Fruit fly (Drosophila melanogaster): Measurements from ENCODE around the gene CG4440.

The CG4440 gene

DNA sequence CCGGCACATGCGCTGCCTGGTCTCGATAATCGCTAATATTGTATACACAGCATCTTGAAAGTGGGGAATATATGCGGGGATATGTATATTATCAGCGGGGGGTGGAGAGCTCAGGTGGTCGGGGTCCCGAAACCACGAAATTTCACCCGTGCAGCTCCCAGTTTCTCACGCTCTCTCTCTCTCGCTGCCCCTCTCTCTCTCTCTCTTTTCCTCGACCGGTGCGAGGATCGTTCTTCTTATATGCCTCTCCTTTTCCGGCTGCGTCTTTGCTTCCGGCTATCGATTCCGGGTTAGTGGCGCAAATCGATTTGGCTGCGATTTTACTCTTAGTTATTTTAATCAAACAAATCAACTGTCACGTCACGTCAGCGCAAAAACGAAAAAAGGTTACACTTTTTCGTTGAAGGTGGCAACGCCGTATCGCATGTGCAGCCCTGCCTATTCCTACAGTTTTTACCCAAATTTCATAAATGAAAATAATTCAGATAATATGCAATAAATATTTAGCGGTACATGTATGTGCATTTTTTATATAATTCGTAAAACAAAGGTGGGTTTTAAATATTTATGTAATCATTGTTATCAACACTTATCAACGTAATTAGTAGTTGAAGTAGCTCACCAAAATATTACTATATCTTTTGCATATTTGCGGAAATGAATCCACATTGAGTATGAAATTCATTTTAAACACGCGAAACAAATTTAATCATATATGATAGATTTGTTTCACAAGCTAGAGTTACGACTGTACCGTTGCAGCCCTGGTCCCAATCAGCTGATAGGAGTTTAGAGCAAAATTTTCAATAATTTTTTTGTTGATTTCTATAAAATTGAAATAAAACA, 30.0 kb upstream of the CG4440 start, which contains the start of the genes heix and CG17328 (continued):
- peak; percentile 77 for TF ChIP-seq CG4424 (GFP tag; optimal IDR thresholded peaks at IDR 0.05)
- peak; percentile 72 for TF ChIP-seq CG3281 (GFP tag; optimal IDR thresholded peaks at IDR 0.05)
- TF ChIP-seq nau (GFP tag; optimal IDR thresholded peaks at IDR 0.05) = no peak
- TF ChIP-seq amos (GFP tag; IDR thresholded peaks at IDR 0.05; ENCODE audit: partially characterized antibody) = no peak
- peak; percentile 54 for TF ChIP-seq CG12299 (tag; optimal IDR thresholded peaks at IDR 0.05)
- no peak for TF ChIP-seq dati (GFP tag; IDR thresholded peaks at IDR 0.05)
- TF ChIP-seq en (GFP tag; optimal IDR thresholded peaks at IDR 0.05) = no peak
- peak; percentile 52 for TF ChIP-seq Rx (GFP tag; IDR thresholded peaks at IDR 0.05)
- TF ChIP-seq CG12942 (GFP tag; optimal IDR thresholded peaks at IDR 0.05) = peak; percentile 57
- peak; percentile 92 for TF ChIP-seq CG9437 (GFP tag; optimal IDR thresholded peaks at IDR 0.05)
- peak; percentile 30 for TF ChIP-seq NK7.1 (GFP tag; optimal IDR thresholded peaks at IDR 0.05)
- TF ChIP-seq trh (GFP tag; optimal IDR thresholded peaks at IDR 0.05) = peak; percentile 25
- TF ChIP-seq Oaz (GFP tag; IDR thresholded peaks at IDR 0.05) = peak; percentile 17; the same call in 1 of the 2 replicates
- peak; percentile 39 for TF ChIP-seq nerfin-1 (tag; optimal IDR thresholded peaks at IDR 0.05)
- no peak for TF ChIP-seq toy (GFP tag; IDR thresholded peaks at IDR 0.05)
- peak; percentile 42 for TF ChIP-seq CG17568 (GFP tag; optimal IDR thresholded peaks at IDR 0.05)
- peak; percentile 72 for TF ChIP-seq CG7556 (GFP tag; optimal IDR thresholded peaks at IDR 0.05)
- TF ChIP-seq Sry-δ (GFP tag; optimal IDR thresholded peaks at IDR 0.05) = peak; percentile 39
- no peak for TF ChIP-seq CG3163 (GFP tag; optimal IDR thresholded peaks at IDR 0.05)
- peak; percentile 61 for TF ChIP-seq CG3995 (GFP tag; optimal IDR thresholded peaks at IDR 0.05)
- no peak for TF ChIP-seq grn (GFP tag; optimal IDR thresholded peaks at IDR 0.05)
- no peak for TF ChIP-seq CG4707 (GFP tag; optimal IDR thresholded peaks at IDR 0.05)
- no peak for TF ChIP-seq CG15011 (GFP tag; optimal IDR thresholded peaks at IDR 0.05)
- peak; percentile 70 to 72 for TF ChIP-seq dpn (GFP tag; optimal IDR thresholded peaks at IDR 0.05)
- TF ChIP-seq Stat92E (GFP tag; optimal IDR thresholded peaks at IDR 0.05) = no peak
- no peak; the same call in 1 of the 2 replicates for TF ChIP-seq CG14667 (GFP tag; IDR thresholded peaks at IDR 0.05)
- TF ChIP-seq CG13894 (tag; optimal IDR thresholded peaks at IDR 0.05) = peak; percentile 32
- peak; percentile 79 for TF ChIP-seq CG14441 (GFP tag; IDR thresholded peaks at IDR 0.05)
- peak; percentile 79 for TF ChIP-seq ind (GFP tag; optimal IDR thresholded peaks at IDR 0.05)
- peak; percentile 84 for TF ChIP-seq NFAT (GFP tag; IDR thresholded peaks at IDR 0.05)
- peak; percentile 82 for TF ChIP-seq CG12391 (tag; optimal IDR thresholded peaks at IDR 0.05)
- peak; percentile 47; the same call in 1 of the 2 replicates for TF ChIP-seq Xrp1 (GFP tag; IDR thresholded peaks at IDR 0.05)
- TF ChIP-seq CG42726 (GFP tag; IDR thresholded peaks at IDR 0.05; ENCODE audit: partially characterized antibody) = 0 out of 2 replicates have a peak, but pooled peaks have one; percentile 30
- TF ChIP-seq stc (GFP tag; IDR thresholded peaks at IDR 0.05) = peak; percentile 62
- TF ChIP-seq cato (GFP tag; optimal IDR thresholded peaks at IDR 0.05; ENCODE audit: borderline replicate concordance) = peak; percentile 69
- TF ChIP-seq CG1529 (GFP tag; optimal IDR thresholded peaks at IDR 0.05) = peak; percentile 100
- no peak for TF ChIP-seq Hmr (GFP tag; optimal IDR thresholded peaks at IDR 0.05)
- no peak for TF ChIP-seq CG15073 (GFP tag; optimal IDR thresholded peaks at IDR 0.05)
- TF ChIP-seq H2.0 (GFP tag; IDR thresholded peaks at IDR 0.05) = peak; percentile 68
- TF ChIP-seq Dad (GFP tag; optimal IDR thresholded peaks at IDR 0.05) = peak; percentile 28
- no peak for TF ChIP-seq CG7745 (tag; optimal IDR thresholded peaks at IDR 0.05)
- peak; percentile 16 for TF ChIP-seq disco-r (GFP tag; optimal IDR thresholded peaks at IDR 0.05)
- peak; percentile 72 for TF ChIP-seq CG15696 (tag; optimal IDR thresholded peaks at IDR 0.05)
- peak; percentile 73 for TF ChIP-seq vvl (GFP tag; IDR thresholded peaks at IDR 0.05)
- no peak for TF ChIP-seq Abd-B (GFP tag; optimal IDR thresholded peaks at IDR 0.05)
- no peak for TF ChIP-seq Jarid2 (GFP tag; optimal IDR thresholded peaks at IDR 0.05)
- peak; percentile 6 for TF ChIP-seq sd (tag; optimal IDR thresholded peaks at IDR 0.05)
- peak; percentile 32 for TF ChIP-seq ab (GFP tag; optimal IDR thresholded peaks at IDR 0.05)
